Worm (Caenorhabditis elegans): ENCODE results near the gene ZC504.1.

DNA sequence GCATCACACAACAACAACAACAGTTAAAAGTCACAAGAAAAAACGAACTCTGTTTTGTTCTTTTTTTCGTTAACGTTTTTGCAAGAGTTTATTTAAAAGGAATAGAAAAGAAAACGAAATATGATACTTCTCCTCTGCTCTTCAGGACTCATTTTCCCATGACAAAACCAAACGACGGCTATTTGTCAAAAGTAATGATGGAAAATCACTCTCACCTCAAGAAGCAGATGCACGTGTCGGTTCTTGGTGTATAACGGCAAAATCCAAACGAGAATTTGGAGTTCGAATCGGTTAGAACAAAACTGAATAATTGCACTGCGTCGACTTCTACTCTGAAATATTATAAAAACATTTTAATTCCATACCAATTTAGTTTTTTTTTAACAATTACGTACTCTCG lies 30.0 kb upstream of the ZC504.1 start:
- TF ChIP-seq ceh-82 (tag; optimal IDR thresholded peaks at IDR 0.05) (no peak), nhr-25 (tag; optimal IDR thresholded peaks at IDR 0.05; ENCODE audit: borderline replicate concordance, insufficient read depth) (no peak), madf-9 (GFP tag; conservative IDR thresholded peaks at IDR 0.05) (no peak), unc-62 (GFP tag; optimal IDR thresholded peaks at IDR 0.05 in 1 of 2) (peak in 1 of 2 experiments; percentile 95), unc-62 (tag; optimal IDR thresholded peaks at IDR 0.05) (no peak), ceh-28 (tag; optimal IDR thresholded peaks at IDR 0.05) (no peak), skn-1 (tag; optimal IDR thresholded peaks at IDR 0.05) (no peak), ceh-20 (GFP tag; IDR thresholded peaks at IDR 0.05) (no peak), aha-1 (tag) (no peak), fkh-10 (GFP tag; optimal IDR thresholded peaks at IDR 0.05) (no peak), snpc-4 (tag; optimal IDR thresholded peaks at IDR 0.05) (no peak), ztf-11 (tag; optimal IDR thresholded peaks at IDR 0.05) (no peak), mxl-2 (GFP tag; conservative IDR thresholded peaks at IDR 0.05) (no peak), ama-1 (optimal IDR thresholded peaks at IDR 0.05) (no peak)
